Worm (Caenorhabditis elegans): ENCODE measurements around the gene Y7A9A.1.

Y7A9A.1 gene

ce11 chrIV:16180898-16181482 is 15.8 kb upstream of the Y7A9A.1 start (continued):
- TF ChIP-seq lin-13 (GFP tag; optimal IDR thresholded peaks at IDR 0.05), result peak; percentile 46
- peak; percentile 90 for TF ChIP-seq crh-2 (tag; optimal IDR thresholded peaks at IDR 0.05)
- TF ChIP-seq unc-39 (tag; optimal IDR thresholded peaks at IDR 0.05), result no peak
- TF ChIP-seq ztf-1 (GFP tag; conservative IDR thresholded peaks at IDR 0.05), result no peak
- no peak for TF ChIP-seq skn-1 (tag; optimal IDR thresholded peaks at IDR 0.05)
- TF ChIP-seq mab-5 (tag; optimal IDR thresholded peaks at IDR 0.05), result no peak
- no peak for TF ChIP-seq nhr-12 (tag; optimal IDR thresholded peaks at IDR 0.05)
- no peak for TF ChIP-seq C34F6.9 (tag; optimal IDR thresholded peaks at IDR 0.05)
- peak; percentile 94 for TF ChIP-seq sma-9 (GFP tag; optimal IDR thresholded peaks at IDR 0.05)
- TF ChIP-seq sma-9 (tag; optimal IDR thresholded peaks at IDR 0.05), result no peak
- TF ChIP-seq nhr-237 (tag; optimal IDR thresholded peaks at IDR 0.05), result no peak
- TF ChIP-seq snpc-4 (tag; optimal IDR thresholded peaks at IDR 0.05), result peak; percentile 88
- TF ChIP-seq ceh-82 (tag; optimal IDR thresholded peaks at IDR 0.05), result no peak
- no peak for TF ChIP-seq peb-1 (tag; optimal IDR thresholded peaks at IDR 0.05)
- TF ChIP-seq alr-1 (tag; optimal IDR thresholded peaks at IDR 0.05), result no peak
- peak; percentile 79 for TF ChIP-seq gmeb-1 (tag; optimal IDR thresholded peaks at IDR 0.05)
- peak; percentile 83 for TF ChIP-seq F13H6.1 (tag; optimal IDR thresholded peaks at IDR 0.05)
- no peak for TF ChIP-seq ztf-4 (tag; optimal IDR thresholded peaks at IDR 0.05)
- peak; percentile 69 for TF ChIP-seq nhr-25 (tag; optimal IDR thresholded peaks at IDR 0.05)
- peak; percentile 49 for TF ChIP-seq Y55F3AM.14 (GFP tag; optimal IDR thresholded peaks at IDR 0.05)
- no peak for TF ChIP-seq lin-11 (tag; optimal IDR thresholded peaks at IDR 0.05)
- no peak for TF ChIP-seq ceh-16 (tag; optimal IDR thresholded peaks at IDR 0.05)
- peak; percentile 84 for TF ChIP-seq nhr-129 (tag; optimal IDR thresholded peaks at IDR 0.05)
- no peak for TF ChIP-seq unc-55 (GFP tag; optimal IDR thresholded peaks at IDR 0.05)
- no peak for TF ChIP-seq ZK546.5 (tag; optimal IDR thresholded peaks at IDR 0.05)
- peak; percentile 89 for TF ChIP-seq nhr-21 (tag; optimal IDR thresholded peaks at IDR 0.05)

ce11 chrIV:16184521-16184920 is 12.3 kb upstream of the Y7A9A.1 start, which contains the start of gene Y105C5B.1413:
Y105C5B.1413 (minus strand) TSS chrIV:16184621.
- no peak for TF ChIP-seq nhr-237 (tag; optimal IDR thresholded peaks at IDR 0.05)
- no peak for TF ChIP-seq sma-9 (GFP tag; optimal IDR thresholded peaks at IDR 0.05)
- no peak for TF ChIP-seq sma-9 (tag; optimal IDR thresholded peaks at IDR 0.05)
- TF ChIP-seq blmp-1 (tag; optimal IDR thresholded peaks at IDR 0.05; ENCODE audit: insufficient read depth), result no peak
- TF ChIP-seq sma-3 (GFP tag; optimal IDR thresholded peaks at IDR 0.05), result no peak
- TF ChIP-seq ceh-16 (tag; optimal IDR thresholded peaks at IDR 0.05), result no peak
- TF ChIP-seq skn-1 (tag; optimal IDR thresholded peaks at IDR 0.05), result no peak
- TF ChIP-seq lsy-2 (tag; optimal IDR thresholded peaks at IDR 0.05), result no peak
- no peak for TF ChIP-seq crh-2 (tag; optimal IDR thresholded peaks at IDR 0.05)
- no peak for TF ChIP-seq ceh-82 (tag; optimal IDR thresholded peaks at IDR 0.05)
- TF ChIP-seq nhr-23 (tag; optimal IDR thresholded peaks at IDR 0.05), result no peak

- TF ChIP-seq R02D3.7 (tag; optimal IDR thresholded peaks at IDR 0.05), result no peak
- TF ChIP-seq Y55F3AM.14 (GFP tag; optimal IDR thresholded peaks at IDR 0.05), result no peak
- TF ChIP-seq crh-2 (tag; optimal IDR thresholded peaks at IDR 0.05), result no peak
- TF ChIP-seq nhr-77 (tag; optimal IDR thresholded peaks at IDR 0.05), result no peak
- no peak for TF ChIP-seq ztf-4 (tag; optimal IDR thresholded peaks at IDR 0.05)
- no peak for TF ChIP-seq nhr-6 (tag; optimal IDR thresholded peaks at IDR 0.05)
- no peak for TF ChIP-seq lin-39 (tag; optimal IDR thresholded peaks at IDR 0.05)
- TF ChIP-seq F13H6.1 (tag; optimal IDR thresholded peaks at IDR 0.05), result no peak
- no peak for TF ChIP-seq gmeb-1 (tag; optimal IDR thresholded peaks at IDR 0.05)
- TF ChIP-seq sma-3 (GFP tag; optimal IDR thresholded peaks at IDR 0.05), result no peak
These were observed 10.8 kb upstream of the Y7A9A.1 start for ce11 chrIV:16186008-16186407.

- TF ChIP-seq mab-5 (tag; optimal IDR thresholded peaks at IDR 0.05) (no peak), nhr-21 (tag; optimal IDR thresholded peaks at IDR 0.05) (no peak), nhr-77 (tag; optimal IDR thresholded peaks at IDR 0.05) (no peak), nhr-6 (tag; optimal IDR thresholded peaks at IDR 0.05) (no peak), ztf-4 (tag; optimal IDR thresholded peaks at IDR 0.05) (no peak)
These were observed 5.2 kb upstream of the Y7A9A.1 start for ce11 chrIV:16191597-16191996.

ce11 chrIV:16192754-16193153 is 4.1 kb upstream of the Y7A9A.1 start:
- no peak for TF ChIP-seq unc-62 (GFP tag; optimal IDR thresholded peaks at IDR 0.05)
- TF ChIP-seq blmp-1 (tag; optimal IDR thresholded peaks at IDR 0.05; ENCODE audit: insufficient read depth), result peak; percentile 52

All from whole organism, L2 larva.